Fruit fly (Drosophila melanogaster) whole organism, pupa: ENCODE results near the gene HIP-R.

Experiments used
- CG14655 ChIP-seq: fragments of 200-800 bp; sonication (Bioruptor generic); optimal IDR thresholded peaks from 3 replicates; lab custom pipeline; 2017; ENCODE audit warnings: mild to moderate bottlenecking, missing biosample characterization, missing genetic modification reagents, missing genetic modification characterization
- CG17806 ChIP-seq: fragments of 200-800 bp; sonication (Bioruptor generic); optimal IDR thresholded peaks from 2 replicates; lab custom pipeline; 2018; ENCODE audit warnings: missing biosample characterization, mild to moderate bottlenecking, missing genetic modification characterization, moderate library complexity
- CG32121 ChIP-seq: fragments of 200-800 bp; sonication (Bioruptor generic); IDR thresholded peaks from 2 replicates; pipeline ENCODE4 v1.3.6; 2022; ENCODE audit warnings: missing biosample characterization, missing genetic modification characterization
- EcR ChIP-seq: fragments of 200-800 bp; sonication (Bioruptor generic); optimal IDR thresholded peaks from 3 replicates; lab custom pipeline; 2019; ENCODE audit warnings: missing biosample characterization, missing genetic modification characterization, mild to moderate bottlenecking, moderate library complexity, missing genetic modification reagents
- gl ChIP-seq: fragments of 200-800 bp; sonication (Bioruptor generic); optimal IDR thresholded peaks from 2 replicates; lab custom pipeline; 2018; ENCODE audit warnings: missing biosample characterization, mild to moderate bottlenecking, missing genetic modification characterization
- rn ChIP-seq: fragments of 200-800 bp; sonication (Bioruptor generic); IDR thresholded peaks from 2 replicates; pipeline ENCODE4 v1.3.6; 2022; ENCODE audit warnings: missing biosample characterization, missing genetic modification characterization

DNA sequence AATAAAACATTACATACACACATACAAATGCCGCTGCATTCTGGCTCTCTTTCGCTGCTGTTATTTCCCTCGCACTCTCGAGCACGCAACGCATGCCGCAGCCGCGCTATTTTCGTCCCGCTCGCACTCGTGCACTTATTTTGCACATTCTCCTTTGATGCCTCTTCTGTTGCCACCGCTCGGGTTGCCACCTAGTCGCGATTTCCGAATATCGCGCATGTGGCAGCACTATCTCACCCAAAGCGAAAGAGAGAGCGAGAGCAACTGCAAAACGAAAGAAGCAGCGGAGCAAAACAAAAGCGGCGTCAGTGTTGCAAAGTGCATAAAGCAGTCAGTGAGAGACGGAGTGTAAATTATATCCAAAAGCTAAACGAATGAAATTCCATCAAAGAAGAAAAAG, 8.9 kb upstream of the HIP-R start:
- TF ChIP-seq rn (GFP tag; lab: Robert Waterston, UW) = no peak
- TF ChIP-seq EcR = peak; percentile 52
- no peak for TF ChIP-seq CG17806 (tag; lab: Kevin White, UChicago)
- TF ChIP-seq CG32121 (GFP tag; lab: Robert Waterston, UW) = no peak; the same call in 1 of the 2 replicates
- no peak for TF ChIP-seq CG14655 (GFP tag; lab: Kevin White, UChicago)
- no peak for TF ChIP-seq gl
